Worm (Caenorhabditis elegans) whole organism, L2 larva: ENCODE data around the gene clec-153.

Experiments
- C34F6.9 ChIP-seq: fragments of 150-350 bp; optimal IDR thresholded peaks from 2 replicates; lab custom pipeline; 2014; ENCODE audit warnings: missing biosample characterization, missing genetic modification characterization
- F13H6.1 ChIP-seq: sonication (generic microtip); optimal IDR thresholded peaks from 2 replicates; lab custom pipeline; 2016; ENCODE audit warnings: missing genetic modification characterization, missing compliant biosample characterization
- alr-1 ChIP-seq: fragments of 150-350 bp; optimal IDR thresholded peaks from 2 replicates; lab custom pipeline; 2014; ENCODE audit warnings: missing biosample characterization, missing genetic modification characterization
- aly-2 ChIP-seq: fragments of 150-350 bp; optimal IDR thresholded peaks from 2 replicates; lab custom pipeline; 2014; ENCODE audit warnings: missing biosample characterization, missing genetic modification characterization
- blmp-1 ChIP-seq: sonication (generic microtip); optimal IDR thresholded peaks from 2 replicates; lab custom pipeline; 2017; ENCODE audit warnings: missing genetic modification characterization, mild to moderate bottlenecking, missing compliant biosample characterization, antibody characterized with exemption, moderate library complexity; ENCODE audit not compliant: insufficient read depth
- ceh-16 ChIP-seq: fragments of 150-350 bp; optimal IDR thresholded peaks from 2 replicates; lab custom pipeline; 2014; ENCODE audit warnings: missing biosample characterization, missing genetic modification characterization
- ceh-82 ChIP-seq: fragments of 150-350 bp; optimal IDR thresholded peaks from 2 replicates; lab custom pipeline; 2014; ENCODE audit warnings: missing biosample characterization, missing genetic modification characterization
- crh-2 ChIP-seq: sonication (generic microtip); optimal IDR thresholded peaks from 2 replicates; lab custom pipeline; 2017; ENCODE audit warnings: missing biosample characterization, missing genetic modification characterization
- dmd-4 ChIP-seq: sonication (generic microtip); optimal IDR thresholded peaks from 2 replicates; lab custom pipeline; 2017; ENCODE audit warnings: missing biosample characterization, missing genetic modification characterization
- egl-27 ChIP-seq: sonication (generic microtip); optimal IDR thresholded peaks from 3 replicates; lab custom pipeline; 2017; ENCODE audit warnings: missing biosample characterization, missing genetic modification reagents, missing genetic modification characterization
- elt-3 ChIP-seq: sonication (generic microtip); optimal IDR thresholded peaks from 2 replicates; lab custom pipeline; 2017; ENCODE audit warnings: missing biosample characterization, missing genetic modification characterization
- gmeb-1 ChIP-seq: fragments of 150-350 bp; optimal IDR thresholded peaks from 2 replicates; lab custom pipeline; 2014; ENCODE audit warnings: missing biosample characterization, missing genetic modification characterization
- lin-13 ChIP-seq: fragments of 150-350 bp; optimal IDR thresholded peaks from 2 replicates; lab custom pipeline; 2014; ENCODE audit warnings: missing biosample characterization, missing genetic modification reagents, missing genetic modification characterization
- lin-39 ChIP-seq: fragments of 150-350 bp; optimal IDR thresholded peaks from 2 replicates; lab custom pipeline; 2014; ENCODE audit warnings: missing biosample characterization, missing genetic modification reagents, missing genetic modification characterization
- lsy-2 ChIP-seq, 2 experiments: fragments of 150-350 bp in 1 of 2; sonication (generic microtip) in 1 of 2; optimal IDR thresholded peaks; 2 replicates each; lab custom pipeline; 2014 to 2017; ENCODE audit warnings: missing biosample characterization in 2 of 2, missing genetic modification characterization in 2 of 2
- mbf-1 ChIP-seq: sonication (generic microtip); optimal IDR thresholded peaks from 2 replicates; lab custom pipeline; 2017; ENCODE audit warnings: missing biosample characterization, missing genetic modification characterization
- nhr-10 ChIP-seq: sonication (generic microtip); optimal IDR thresholded peaks from 2 replicates; lab custom pipeline; 2017; ENCODE audit warnings: missing biosample characterization, missing genetic modification characterization
- nhr-129 ChIP-seq: fragments of 150-350 bp; optimal IDR thresholded peaks from 2 replicates; lab custom pipeline; 2014; ENCODE audit warnings: missing biosample characterization, missing genetic modification characterization
- nhr-21 ChIP-seq: fragments of 150-350 bp; optimal IDR thresholded peaks from 2 replicates; lab custom pipeline; 2014; ENCODE audit warnings: missing biosample characterization, missing genetic modification characterization
- nhr-23 ChIP-seq: fragments of 150-350 bp; optimal IDR thresholded peaks from 2 replicates; lab custom pipeline; 2014; ENCODE audit warnings: missing biosample characterization, missing genetic modification reagents, missing genetic modification characterization
- nhr-25 ChIP-seq: fragments of 150-350 bp; sonication (generic microtip); optimal IDR thresholded peaks from 3 replicates; lab custom pipeline; 2014; ENCODE audit warnings: missing biosample characterization, missing genetic modification characterization
- nhr-6 ChIP-seq: fragments of 150-350 bp; optimal IDR thresholded peaks from 2 replicates; lab custom pipeline; 2014; ENCODE audit warnings: missing biosample characterization, missing genetic modification characterization
- peb-1 ChIP-seq: fragments of 150-350 bp; optimal IDR thresholded peaks from 2 replicates; lab custom pipeline; 2014; ENCODE audit warnings: missing biosample characterization, missing genetic modification characterization
- skn-1 ChIP-seq: sonication (generic microtip); optimal IDR thresholded peaks from 2 replicates; lab custom pipeline; 2017; ENCODE audit warnings: missing biosample characterization, missing genetic modification characterization
- sma-3 ChIP-seq: sonication (generic microtip); optimal IDR thresholded peaks from 2 replicates; lab custom pipeline; 2016; ENCODE audit warnings: missing genetic modification reagents, missing genetic modification characterization, missing compliant biosample characterization
- sma-9 ChIP-seq, 2 experiments: fragments of 150-350 bp in 1 of 2; sonication (generic microtip) in 1 of 2; optimal IDR thresholded peaks; 2 replicates each; lab custom pipeline; 2014 to 2016; ENCODE audit warnings: missing genetic modification characterization in 2 of 2, mild to moderate bottlenecking in 1 of 2, missing biosample characterization in 1 of 2, missing compliant biosample characterization in 1 of 2, missing genetic modification reagents in 1 of 2, moderate library complexity in 1 of 2
- snpc-4 ChIP-seq: fragments of 150-350 bp; optimal IDR thresholded peaks from 2 replicates; lab custom pipeline; 2014; ENCODE audit warnings: missing biosample characterization, missing genetic modification characterization
- unc-39 ChIP-seq: fragments of 150-350 bp; optimal IDR thresholded peaks from 2 replicates; lab custom pipeline; 2014; ENCODE audit warnings: missing biosample characterization, missing genetic modification characterization
- unc-55 ChIP-seq: fragments of 150-350 bp; sonication (generic microtip); optimal IDR thresholded peaks from 3 replicates; lab custom pipeline; 2014; ENCODE audit warnings: missing biosample characterization, missing genetic modification reagents, missing genetic modification characterization
- unc-62 ChIP-seq: fragments of 150-350 bp; optimal IDR thresholded peaks from 2 replicates; lab custom pipeline; 2014; ENCODE audit warnings: missing biosample characterization, missing genetic modification reagents, missing genetic modification characterization
- ztf-4 ChIP-seq: fragments of 150-350 bp; optimal IDR thresholded peaks from 2 replicates; lab custom pipeline; 2014; ENCODE audit warnings: missing biosample characterization, missing genetic modification characterization

clec-153 gene

DNA sequence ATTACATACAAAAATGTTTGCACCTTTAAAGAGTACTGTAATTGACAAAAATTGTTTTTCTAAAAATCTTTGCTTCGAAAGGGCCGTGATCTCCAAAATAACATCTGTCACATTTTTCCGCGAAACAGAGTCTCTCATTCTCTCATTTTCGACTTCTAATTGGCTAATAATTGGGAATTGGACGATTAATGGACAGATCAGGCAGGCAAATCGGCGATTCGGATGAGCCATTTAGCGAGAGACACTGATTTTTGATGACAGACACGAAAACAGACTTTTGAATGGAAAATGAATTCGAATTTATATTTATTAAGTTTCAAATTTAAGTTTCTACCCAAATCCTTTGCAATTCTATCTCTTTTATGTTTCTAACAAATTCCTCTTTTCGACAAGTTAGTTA lies 31.2 kb upstream of the clec-153 start:
- TF ChIP-seq sma-9 (GFP tag; optimal IDR thresholded peaks at IDR 0.05; lab: Kevin White, UChicago), result no peak
- no peak for TF ChIP-seq sma-9 (tag; optimal IDR thresholded peaks at IDR 0.05; lab: Kevin White, UChicago)
- no peak for TF ChIP-seq nhr-10 (tag; lab: Kevin White, UChicago)

ce11 chrIII:4612334-4612953 lies 22.6 kb upstream of the clec-153 start, which contains the start of gene sel-2:
sel-2 (minus strand) TSS chrIII:4612384.
- TF ChIP-seq nhr-21 (tag; lab: Kevin White, UChicago) (no peak), unc-55 (GFP tag; lab: Kevin White, UChicago) (peak; percentile 36), alr-1 (tag; lab: Kevin White, UChicago) (no peak), skn-1 (tag; lab: Kevin White, UChicago) (no peak), F13H6.1 (tag; lab: Kevin White, UChicago) (peak; percentile 30), C34F6.9 (tag; lab: Kevin White, UChicago) (peak; percentile 65), ceh-16 (no peak), peb-1 (tag; lab: Kevin White, UChicago) (no peak), blmp-1 (tag; lab: Kevin White, UChicago) (no peak), aly-2 (tag; lab: Kevin White, UChicago) (no peak), mbf-1 (tag; lab: Kevin White, UChicago) (no peak), unc-62 (GFP tag; lab: Kevin White, UChicago) (no peak), sma-3 (GFP tag; lab: Kevin White, UChicago) (no peak), nhr-25 (tag; lab: Kevin White, UChicago) (peak; percentile 47), dmd-4 (tag; lab: Kevin White, UChicago) (no peak), nhr-10 (tag; lab: Kevin White, UChicago) (no peak), gmeb-1 (tag; lab: Kevin White, UChicago) (no peak), nhr-23 (tag; lab: Kevin White, UChicago) (no peak), sma-9 (GFP tag; optimal IDR thresholded peaks at IDR 0.05; lab: Kevin White, UChicago) (peak; percentile 50), sma-9 (tag; optimal IDR thresholded peaks at IDR 0.05; lab: Kevin White, UChicago) (no peak), lin-13 (GFP tag; lab: Kevin White, UChicago) (no peak), lin-39 (tag; lab: Kevin White, UChicago) (no peak), elt-3 (tag; lab: Kevin White, UChicago) (no peak), lsy-2 (tag; optimal IDR thresholded peaks at IDR 0.05; lab: Kevin White, UChicago) (peak in 1 of 2 experiments; percentile 36), ceh-82 (no peak), ztf-4 (tag; lab: Kevin White, UChicago) (no peak), egl-27 (tag; lab: Kevin White, UChicago) (no peak), nhr-129 (tag; lab: Kevin White, UChicago) (peak; percentile 7)

ce11 chrIII:4616071-4616571 lies 18.9 kb upstream of the clec-153 start, which contains the start of gene lips-3:
lips-3 (plus strand) TSS chrIII:4616528.
- TF ChIP-seq nhr-21 (tag; lab: Kevin White, UChicago) (no peak), snpc-4 (tag; lab: Kevin White, UChicago) (no peak), blmp-1 (tag; lab: Kevin White, UChicago) (no peak), nhr-25 (tag; lab: Kevin White, UChicago) (peak; percentile 35), unc-55 (GFP tag; lab: Kevin White, UChicago) (no peak)
- TF ChIP-seq, all 48 proteins: peak for 1

ce11 chrIII:4622375-4623130 lies 12.5 kb upstream of the clec-153 start, which contains the start of gene lron-5:
lron-5 (plus strand) TSS chrIII:4623029.
- TF ChIP-seq nhr-25 (tag; lab: Kevin White, UChicago), result no peak
- TF ChIP-seq ztf-4 (tag; lab: Kevin White, UChicago), result no peak
- no peak for TF ChIP-seq sma-9 (GFP tag; optimal IDR thresholded peaks at IDR 0.05; lab: Kevin White, UChicago)
- no peak for TF ChIP-seq sma-9 (tag; optimal IDR thresholded peaks at IDR 0.05; lab: Kevin White, UChicago)
- no peak for TF ChIP-seq ceh-82
- no peak for TF ChIP-seq crh-2
- TF ChIP-seq nhr-6 (tag; lab: Kevin White, UChicago), result no peak
- TF ChIP-seq nhr-129 (tag; lab: Kevin White, UChicago), result no peak
- no peak for TF ChIP-seq unc-39 (tag; lab: Kevin White, UChicago)
